Worm (Caenorhabditis elegans): ENCODE data around the gene C08G9.1.
"Not testable (repeated sequence)": the region's sequence is repeated elsewhere in the genome, so short reads cannot be mapped to it uniquely, and the experiment has no call there.

Gene C08G9.1

DNA sequence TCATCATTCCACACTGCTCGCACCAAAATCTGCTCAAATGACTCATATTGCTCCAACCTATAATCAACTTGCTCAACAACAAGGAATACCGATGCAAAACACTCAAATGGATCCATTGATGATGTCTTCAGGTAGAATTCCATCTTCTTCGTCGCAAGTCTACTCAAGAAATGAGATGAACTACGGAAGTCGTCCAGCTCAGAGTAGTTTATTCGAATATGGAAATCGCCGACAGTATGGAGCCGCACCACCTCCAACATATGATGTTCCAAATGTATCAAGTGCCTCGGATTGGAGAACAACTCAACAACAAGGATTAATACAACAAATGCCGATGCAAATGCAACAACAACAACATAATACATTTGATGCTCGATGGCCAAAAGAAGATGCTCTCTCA, 35.5 kb upstream of the C08G9.1 start:
- TF ChIP-seq nhr-11 (tag; optimal IDR thresholded peaks at IDR 0.05) = no peak
- no peak for TF ChIP-seq unc-3 (GFP tag; conservative IDR thresholded peaks at IDR 0.05)
- no peak for TF ChIP-seq unc-3 (tag; optimal IDR thresholded peaks at IDR 0.05)
- no peak for TF ChIP-seq fkh-10 (GFP tag; optimal IDR thresholded peaks at IDR 0.05)
- TF ChIP-seq unc-86 (tag; optimal IDR thresholded peaks at IDR 0.05) = no peak
- TF ChIP-seq nhr-232 (tag; optimal IDR thresholded peaks at IDR 0.05) = no peak

DNA sequence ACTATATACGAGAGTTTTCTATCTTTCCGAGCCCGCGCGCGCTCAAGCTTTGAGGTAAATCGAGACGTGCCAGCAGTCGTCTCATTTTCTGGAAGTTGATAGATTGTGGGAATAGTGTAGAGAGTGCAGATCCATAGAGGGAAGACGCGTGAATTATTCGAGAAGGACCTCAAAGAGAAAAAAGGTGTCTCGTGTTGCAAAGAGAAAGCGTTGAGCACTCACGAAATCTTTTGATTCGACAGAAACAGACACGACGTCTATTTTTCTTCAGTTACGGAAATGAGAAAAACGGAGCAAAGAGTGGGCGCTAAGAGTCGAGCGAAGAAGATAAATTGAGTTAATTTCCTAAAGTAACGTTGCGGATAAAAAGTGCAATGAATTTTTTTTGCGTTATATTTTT, 34.7 kb upstream of the C08G9.1 start:
- TF ChIP-seq npax-4 (tag; optimal IDR thresholded peaks at IDR 0.05) (no peak), Y22D7AL.16 (tag; optimal IDR thresholded peaks at IDR 0.05) (peak; percentile 6), dmd-4 (tag; optimal IDR thresholded peaks at IDR 0.05; ENCODE audit: borderline replicate concordance) (no peak), ceh-31 (tag; optimal IDR thresholded peaks at IDR 0.05) (peak; percentile 0), unc-42 (tag; optimal IDR thresholded peaks at IDR 0.05) (peak; percentile 26), tbx-2 (tag; optimal IDR thresholded peaks at IDR 0.05) (no peak), hlh-30 (tag; optimal IDR thresholded peaks at IDR 0.05; ENCODE audit: insufficient read depth) (no peak)

DNA sequence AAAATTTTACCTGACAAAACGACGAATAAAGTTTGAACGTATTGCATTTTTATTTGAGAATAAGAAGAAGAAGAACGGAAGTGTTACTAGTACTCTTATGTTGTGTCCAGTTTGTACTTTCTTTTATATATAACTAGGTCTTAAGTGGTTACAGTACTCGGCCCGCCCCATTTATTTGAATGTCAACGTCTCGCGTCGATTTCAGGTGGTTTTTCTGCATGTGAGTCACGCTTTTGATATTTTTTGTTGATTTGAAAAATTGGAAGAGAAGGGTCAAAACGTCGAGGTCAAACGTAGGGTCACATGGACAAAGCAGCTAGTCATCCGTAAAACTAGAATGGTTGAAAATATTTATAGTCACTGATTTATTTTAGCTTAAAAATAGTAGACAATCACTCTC, 29.6 kb upstream of the C08G9.1 start, which contains the start of gene F45E4.5:
F45E4.5 (minus strand) TSS at position 101 of the 400 bp plus-strand sequence.
- TF ChIP-seq ceh-45 (GFP tag; IDR thresholded peaks at IDR 0.05) (no peak), che-1 (tag; optimal IDR thresholded peaks at IDR 0.05) (no peak), ceh-48 (tag; optimal IDR thresholded peaks at IDR 0.05) (no peak), fkh-10 (GFP tag; optimal IDR thresholded peaks at IDR 0.05) (no peak)

DNA sequence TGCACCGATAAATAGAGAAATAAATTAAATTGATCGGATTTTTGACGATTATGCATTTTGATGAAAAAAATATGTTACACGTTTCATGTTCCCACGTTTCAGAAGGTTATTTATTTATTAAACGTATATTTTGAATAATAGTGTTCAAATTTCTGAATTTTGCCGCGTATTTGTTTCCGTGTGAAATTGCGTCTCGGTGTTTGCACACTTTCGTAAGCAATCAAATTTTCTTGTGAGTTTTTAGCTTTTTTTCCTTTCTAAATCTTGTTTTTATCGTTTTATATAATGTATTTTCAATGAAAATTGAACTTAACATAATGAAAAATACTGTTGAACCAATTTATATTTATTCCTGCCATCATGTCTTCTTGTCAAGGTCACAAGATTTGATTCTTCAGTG, 26.0 kb upstream of the C08G9.1 start, which contains the start of gene F45E4.6:
F45E4.6 (minus strand) TSS at position 14 of the 400 bp plus-strand sequence.
- TF ChIP-seq unc-42 (tag; optimal IDR thresholded peaks at IDR 0.05) = peak; percentile 60
- no peak for TF ChIP-seq ceh-45 (GFP tag; IDR thresholded peaks at IDR 0.05)

DNA sequence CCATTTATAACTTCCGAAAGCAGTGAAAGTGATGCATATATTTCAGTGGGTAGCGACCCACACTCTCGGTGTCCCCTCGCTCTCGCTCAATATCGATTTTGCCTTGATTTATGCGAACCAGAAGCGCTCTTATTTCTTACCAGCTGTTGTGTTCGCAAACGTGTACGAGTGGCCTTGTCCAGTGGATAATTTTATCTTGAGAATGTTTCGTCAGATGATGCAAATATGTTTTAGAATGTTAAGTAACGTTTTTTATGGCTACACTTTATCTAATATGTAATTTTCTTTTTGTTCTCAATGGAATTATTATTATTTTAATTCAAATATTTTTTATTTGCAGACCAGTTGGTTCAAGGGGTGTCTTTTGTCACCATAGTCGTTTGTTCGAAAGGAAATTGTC, 25.5 kb upstream of the C08G9.1 start, which contains the start of gene plp-1:
plp-1 (plus strand) TSS at position 341 of the 400 bp plus-strand sequence.
- TF ChIP-seq unc-3 (GFP tag; conservative IDR thresholded peaks at IDR 0.05) (no peak), unc-3 (tag; optimal IDR thresholded peaks at IDR 0.05) (no peak), ceh-48 (tag; optimal IDR thresholded peaks at IDR 0.05) (peak; percentile 52)

DNA sequence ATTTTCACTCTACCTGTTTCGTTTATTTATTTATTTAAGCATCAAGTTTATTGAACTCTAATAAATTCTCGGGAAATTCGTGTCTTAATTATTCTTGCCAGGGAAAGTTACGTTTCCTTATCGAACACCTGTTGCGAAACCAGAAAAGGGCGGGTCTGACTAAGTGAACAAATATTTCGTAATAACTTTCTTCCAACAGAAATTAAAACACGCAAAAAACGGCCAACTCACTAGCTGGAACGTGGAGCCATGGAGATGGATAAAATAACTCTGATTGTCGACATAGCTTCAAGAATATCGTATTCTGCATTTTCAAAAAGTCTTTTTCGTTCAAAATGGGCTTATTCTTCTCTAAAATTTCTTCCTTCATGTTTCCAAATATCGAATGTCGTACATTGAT, 24.0 kb upstream of the C08G9.1 start, which contains the start of gene warf-1:
warf-1 (plus strand) TSS at position 209 of the 400 bp plus-strand sequence.
- not testable (repeated sequence) for TF ChIP-seq ceh-22, hlh-8, tbx-7 (tag; optimal IDR thresholded peaks at IDR 0.05)

DNA sequence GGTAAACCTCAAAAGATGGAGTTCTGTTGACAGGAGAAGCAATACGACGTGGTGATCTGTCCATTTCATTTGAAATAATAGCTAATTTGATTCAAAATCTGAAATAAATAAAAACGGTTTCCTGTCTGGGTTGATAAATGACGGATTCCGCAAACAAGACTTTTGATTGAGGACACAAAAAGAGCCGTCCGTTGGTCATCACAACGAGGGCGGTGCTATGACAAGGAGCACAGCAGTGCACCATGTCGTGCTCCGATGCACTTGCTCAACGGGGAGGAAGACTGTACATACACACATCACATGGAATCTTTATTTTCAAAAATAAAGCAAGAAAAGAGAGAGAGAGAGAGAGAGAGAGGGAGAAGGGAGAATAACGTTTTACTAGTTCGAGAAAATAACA, 16.8 kb upstream of the C08G9.1 start, which contains the start of gene nep-16:
nep-16 (minus strand) TSS at position 101 of the 400 bp plus-strand sequence.
- TF ChIP-seq fkh-6 (tag; optimal IDR thresholded peaks at IDR 0.05) (no peak), C38D4.7 (GFP tag; optimal IDR thresholded peaks at IDR 0.05) (no peak)

DNA sequence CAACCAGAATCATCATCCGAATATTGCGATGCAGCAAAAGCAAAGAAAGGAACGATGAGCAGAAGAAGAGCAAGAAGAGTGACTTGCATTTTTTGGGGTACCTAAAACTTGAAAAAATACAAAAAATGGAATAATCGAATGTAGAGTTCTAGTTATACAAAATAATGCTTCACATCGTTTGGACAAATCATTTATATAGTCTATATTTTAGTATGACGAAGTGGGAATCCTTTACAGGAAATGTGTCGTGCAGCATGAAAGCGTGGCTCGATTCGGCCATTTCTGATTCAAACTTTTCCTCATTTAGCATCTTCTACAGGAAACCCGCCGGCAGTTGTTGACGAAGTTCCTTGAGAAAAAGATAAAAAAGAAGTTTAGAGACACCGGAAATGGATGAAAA, 15.6 kb upstream of the C08G9.1 start, which contains the start of gene nlp-20:
nlp-20 (minus strand) TSS at position 101 of the 400 bp plus-strand sequence.
- TF ChIP-seq ceh-30 (tag; optimal IDR thresholded peaks at IDR 0.05) (no peak), dmd-4 (tag; optimal IDR thresholded peaks at IDR 0.05; ENCODE audit: borderline replicate concordance) (no peak), che-1 (tag; optimal IDR thresholded peaks at IDR 0.05) (no peak), ceh-22 (tag; optimal IDR thresholded peaks at IDR 0.05) (no peak), hlh-13 (GFP tag; optimal IDR thresholded peaks at IDR 0.05) (no peak)

DNA sequence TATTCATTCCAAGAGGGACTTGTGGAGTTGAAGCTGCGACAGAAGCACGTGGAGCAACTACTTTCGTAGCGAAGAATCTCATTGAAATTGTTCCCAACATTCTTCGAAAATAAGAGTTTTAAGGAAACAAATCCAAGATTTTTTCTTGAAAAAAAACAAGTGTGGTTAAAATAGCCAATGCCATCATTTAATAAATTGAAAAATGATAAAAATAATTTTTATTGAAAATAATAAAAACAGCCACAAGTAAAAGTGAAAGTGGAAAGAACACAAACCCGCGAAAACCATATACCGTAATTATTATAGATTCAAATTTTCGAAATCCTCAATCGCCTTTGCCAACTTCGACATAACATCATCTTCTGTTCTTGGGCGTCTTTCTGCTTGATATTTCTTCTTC, 12.4 kb upstream of the C08G9.1 start, which contains the start of gene hmg-5:
hmg-5 (minus strand) TSS at position 101 of the 400 bp plus-strand sequence.
- TF ChIP-seq tbx-7 (tag; optimal IDR thresholded peaks at IDR 0.05) (no peak), K02D7.2 (tag; optimal IDR thresholded peaks at IDR 0.05) (no peak), fax-1 (tag; optimal IDR thresholded peaks at IDR 0.05) (no peak), sox-4 (tag; optimal IDR thresholded peaks at IDR 0.05) (no peak), sdc-2 (tag; optimal IDR thresholded peaks at IDR 0.05) (no peak), nhr-11 (tag; optimal IDR thresholded peaks at IDR 0.05) (no peak), ceh-18 (tag; optimal IDR thresholded peaks at IDR 0.05) (no peak), pat-9 (tag; optimal IDR thresholded peaks at IDR 0.05) (no peak), ceh-2 (tag; optimal IDR thresholded peaks at IDR 0.05) (no peak), C08G9.2 (tag; optimal IDR thresholded peaks at IDR 0.05) (no peak), pha-2 (tag; optimal IDR thresholded peaks at IDR 0.05) (no peak), pax-1 (tag; optimal IDR thresholded peaks at IDR 0.05) (no peak), ceh-34 (tag; optimal IDR thresholded peaks at IDR 0.05) (no peak), zip-5 (tag; optimal IDR thresholded peaks at IDR 0.05) (no peak), ceh-6 (GFP tag; optimal IDR thresholded peaks at IDR 0.05) (no peak), nhr-232 (tag; optimal IDR thresholded peaks at IDR 0.05) (no peak)

Data from whole organism, late embryonic.